Fruit fly (Drosophila melanogaster): ENCODE data around the gene Wdr37.
A peak's percentile ranks its signal among the peaks of the same experiment; 100 is the strongest.

Wdr37 gene

DNA sequence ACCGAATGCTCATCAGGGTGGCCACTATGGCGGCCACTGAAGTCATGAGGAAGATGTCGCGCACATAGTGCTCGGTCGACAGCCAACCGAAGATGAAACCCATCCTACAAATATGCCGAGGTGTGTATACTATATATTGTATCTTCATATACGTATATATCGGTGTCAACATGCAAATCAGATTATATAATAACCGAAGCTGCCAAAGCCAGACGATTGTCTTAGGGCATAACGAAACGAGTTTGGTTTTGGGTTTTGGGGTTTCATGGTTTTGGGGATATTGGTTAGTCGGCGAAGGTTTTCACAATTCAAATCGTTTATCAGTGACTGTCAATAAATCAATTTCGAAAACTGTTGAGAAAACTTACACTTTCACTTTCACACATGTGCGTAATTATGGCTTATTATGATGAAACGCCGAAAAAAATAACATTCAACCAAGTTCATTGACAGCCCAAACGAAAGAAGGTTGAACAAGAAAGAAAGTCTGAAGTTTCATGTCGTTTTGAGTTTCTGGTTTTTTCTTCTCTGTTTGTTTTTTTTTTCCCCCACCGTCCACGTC is 22.2 kb downstream of the Wdr37 start (continued):
- TF ChIP-seq BEAF-32 (GFP tag; optimal IDR thresholded peaks at IDR 0.05) (no peak), CG15601 (tag; optimal IDR thresholded peaks at IDR 0.05) (peak; percentile 74)

- TF ChIP-seq pros (GFP tag; optimal IDR thresholded peaks at IDR 0.05) (peak; percentile 23), Opbp (GFP tag; IDR thresholded peaks at IDR 0.05; ENCODE audit: partially characterized antibody) (0 out of 3 replicates have a peak, but pooled peaks have one; percentile 8), CG6854 (GFP tag; optimal IDR thresholded peaks at IDR 0.05) (no peak), CG42726 (GFP tag; IDR thresholded peaks at IDR 0.05; ENCODE audit: partially characterized antibody) (0 out of 2 replicates have a peak, but pooled peaks have one; percentile 11), nmo (GFP tag; optimal IDR thresholded peaks at IDR 0.05) (no peak), crol (GFP tag; IDR thresholded peaks at IDR 0.05) (peak; percentile 60), Nf-YB (GFP tag; optimal IDR thresholded peaks at IDR 0.05) (peak; percentile 94), Adf1 (GFP tag; IDR thresholded peaks at IDR 0.05) (no peak), cg (GFP tag; optimal IDR thresholded peaks at IDR 0.05) (peak; percentile 24), Nf-YC (tag; optimal IDR thresholded peaks at IDR 0.05) (peak; percentile 95), Ets65A (GFP tag) (peak; percentile 56), CG8924 (tag; optimal IDR thresholded peaks at IDR 0.05) (no peak)
Observed at dm6 chr3R:18372688-18373304, 29.7 kb downstream of the Wdr37 start, which contains the start of gene gl. gl (minus strand) TSS chr3R:18372738.

DNA sequence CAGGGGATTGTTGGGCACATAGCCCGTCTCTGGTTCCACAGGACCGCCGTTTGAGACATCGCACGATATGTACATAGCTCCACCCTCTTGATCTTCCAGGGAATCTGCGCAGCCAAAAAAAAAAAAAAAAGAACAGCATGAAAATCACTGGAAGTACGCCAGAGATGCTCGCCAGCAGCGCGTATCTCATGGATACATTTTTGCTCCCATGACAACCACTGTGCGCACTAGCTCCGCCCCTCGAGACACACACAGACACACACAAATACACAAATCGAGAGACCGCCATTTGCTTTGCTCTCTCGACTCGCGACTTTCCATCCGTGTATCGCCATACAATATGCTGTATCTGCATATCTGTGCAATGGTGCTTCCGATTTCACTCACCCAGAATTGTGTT is 31.2 kb downstream of the Wdr37 start:
- TF ChIP-seq CG6813 (GFP tag; optimal IDR thresholded peaks at IDR 0.05) (no peak), ase (GFP tag; IDR thresholded peaks at IDR 0.05) (peak; percentile 49; the same call in 1 of the 3 replicates), CG9609 (GFP tag; optimal IDR thresholded peaks at IDR 0.05) (no peak), zfh1 (GFP tag; IDR thresholded peaks at IDR 0.05) (0 out of 3 replicates have a peak, but pooled peaks have one; percentile 49), CG15601 (tag; optimal IDR thresholded peaks at IDR 0.05) (no peak), dysf (GFP tag; IDR thresholded peaks at IDR 0.05) (0 out of 3 replicates have a peak, but pooled peaks have one; percentile 36), CG10366 (GFP tag; IDR thresholded peaks at IDR 0.05) (0 out of 2 replicates have a peak, but pooled peaks have one; percentile 11), CG14710 (tag; optimal IDR thresholded peaks at IDR 0.05) (no peak), sens (GFP tag) (peak; percentile 81), CG32532 (GFP tag; IDR thresholded peaks at IDR 0.05) (0 out of 2 replicates have a peak, but pooled peaks have one; percentile 19), ttk (GFP tag; IDR thresholded peaks at IDR 0.05) (0 out of 2 replicates have a peak, but pooled peaks have one; percentile 41), hb (GFP tag; IDR thresholded peaks at IDR 0.05; ENCODE audit: partially characterized antibody) (no peak), Hr39 (optimal IDR thresholded peaks at IDR 0.05) (no peak), seq (GFP tag; IDR thresholded peaks at IDR 0.05) (peak; percentile 55), Xrp1 (GFP tag; IDR thresholded peaks at IDR 0.05) (0 out of 2 replicates have a peak, but pooled peaks have one; percentile 27), Asciz (GFP tag; optimal IDR thresholded peaks at IDR 0.05) (no peak), Bteb2 (GFP tag; optimal IDR thresholded peaks at IDR 0.05) (no peak), Pdp1 (GFP tag; optimal IDR thresholded peaks at IDR 0.05) (peak in 1 of 2 experiments; percentile 63), Ets65A (GFP tag) (peak; percentile 95), prd (optimal IDR thresholded peaks at IDR 0.05) (no peak), prd (GFP tag; IDR thresholded peaks at IDR 0.05) (peak; percentile 41; the same call in 1 of the 3 replicates), BtbVII (GFP tag; optimal IDR thresholded peaks at IDR 0.05) (no peak), YL-1 (GFP tag; optimal IDR thresholded peaks at IDR 0.05) (no peak), gt (GFP tag; IDR thresholded peaks at IDR 0.05) (no peak), ro (GFP tag; IDR thresholded peaks at IDR 0.05) (no peak), CG2199 (GFP tag; IDR thresholded peaks at IDR 0.05) (peak; percentile 81; the same call in 1 of the 3 replicates), ewg (GFP tag; optimal IDR thresholded peaks at IDR 0.05) (peak; percentile 7), CG11456 (GFP tag; IDR thresholded peaks at IDR 0.05) (no peak), sd (tag; optimal IDR thresholded peaks at IDR 0.05) (no peak), Nf-YB (GFP tag; optimal IDR thresholded peaks at IDR 0.05) (peak; percentile 78), CG5245 (GFP tag; optimal IDR thresholded peaks at IDR 0.05) (no peak), Taf1 (GFP tag; IDR thresholded peaks at IDR 0.05) (no peak), Optix (GFP tag; IDR thresholded peaks at IDR 0.05) (0 out of 3 replicates have a peak, but pooled peaks have one; percentile 23), row (GFP tag; IDR thresholded peaks at IDR 0.05) (peak; percentile 72), CG14965 (GFP tag; optimal IDR thresholded peaks at IDR 0.05; ENCODE audit: borderline replicate concordance) (no peak)
